Fruit fly (Drosophila melanogaster): ENCODE measurements around the gene sgg.
A peak's percentile ranks its signal among the peaks of the same experiment; 100 is the strongest.

The sgg gene

dm6 chrX:2646022-2646761, 12.4 kb downstream of the sgg start (continued):
- peak; percentile 41; the same call in 1 of the 3 replicates for TF ChIP-seq HLH4C (GFP tag; IDR thresholded peaks at IDR 0.05; ENCODE audit: partially characterized antibody)
- peak; percentile 97 for TF ChIP-seq CrebB (tag; optimal IDR thresholded peaks at IDR 0.05)
- TF ChIP-seq slp2 (GFP tag; optimal IDR thresholded peaks at IDR 0.05): peak; percentile 96
- peak; percentile 34; the same call in 1 of the 2 replicates for TF ChIP-seq tna (GFP tag; IDR thresholded peaks at IDR 0.05; ENCODE audit: partially characterized antibody)
- peak; percentile 73 for TF ChIP-seq CG3065 (GFP tag; optimal IDR thresholded peaks at IDR 0.05)
- TF ChIP-seq CG34224 (GFP tag; IDR thresholded peaks at IDR 0.05; ENCODE audit: partially characterized antibody): peak; percentile 48; the same call in 1 of the 3 replicates
- TF ChIP-seq schlank (tag; optimal IDR thresholded peaks at IDR 0.05): peak; percentile 97
- TF ChIP-seq Atf3 (GFP tag; optimal IDR thresholded peaks at IDR 0.05): peak; percentile 92
- peak; percentile 95 for TF ChIP-seq NK7.1 (GFP tag; optimal IDR thresholded peaks at IDR 0.05)
- peak; percentile 96 for TF ChIP-seq E2f1 (GFP tag; IDR thresholded peaks at IDR 0.05)
- TF ChIP-seq Xbp1 (GFP tag; optimal IDR thresholded peaks at IDR 0.05): peak; percentile 98
- peak; percentile 94 for TF ChIP-seq CG6765 (GFP tag; optimal IDR thresholded peaks at IDR 0.05)
- TF ChIP-seq CG7372 (GFP tag; IDR thresholded peaks at IDR 0.05): peak; percentile 92
- peak; percentile 98 for TF ChIP-seq CG14014 (GFP tag; IDR thresholded peaks at IDR 0.05)
- peak; percentile 92 for TF ChIP-seq da (GFP tag; optimal IDR thresholded peaks at IDR 0.05)
- peak; percentile 90 for TF ChIP-seq trem (tag; optimal IDR thresholded peaks at IDR 0.05)
- TF ChIP-seq lab (GFP tag; optimal IDR thresholded peaks at IDR 0.05): peak; percentile 99
- peak; percentile 98 for TF ChIP-seq CG13624 (GFP tag; optimal IDR thresholded peaks at IDR 0.05)
- peak; percentile 84 for TF ChIP-seq exex (tag; optimal IDR thresholded peaks at IDR 0.05)
- TF ChIP-seq pan (optimal IDR thresholded peaks at IDR 0.05): no peak
- peak in 1 of 2 experiments; percentile 97 for TF ChIP-seq pan (GFP tag; optimal IDR thresholded peaks at IDR 0.05 in 1 of 2, IDR thresholded peaks at IDR 0.05 in 1 of 2)
- TF ChIP-seq fru (optimal IDR thresholded peaks at IDR 0.05): no peak
- TF ChIP-seq Atf6 (GFP tag; IDR thresholded peaks at IDR 0.05): peak; percentile 97
- TF ChIP-seq corto (GFP tag; optimal IDR thresholded peaks at IDR 0.05): peak; percentile 92
- TF ChIP-seq shn (GFP tag; optimal IDR thresholded peaks at IDR 0.05): peak; percentile 97
- peak; percentile 89 for TF ChIP-seq Taf1 (GFP tag; IDR thresholded peaks at IDR 0.05)
- TF ChIP-seq maf-S (GFP tag; optimal IDR thresholded peaks at IDR 0.05): peak; percentile 96
- peak; percentile 98 for TF ChIP-seq Fer1 (GFP tag; optimal IDR thresholded peaks at IDR 0.05)
- peak; percentile 93 for TF ChIP-seq Camta (GFP tag; optimal IDR thresholded peaks at IDR 0.05)
- TF ChIP-seq Six4 (GFP tag; optimal IDR thresholded peaks at IDR 0.05): peak; percentile 93
- no peak for TF ChIP-seq CG15479 (GFP tag; optimal IDR thresholded peaks at IDR 0.05)
- peak; percentile 92 for TF ChIP-seq Blimp-1 (GFP tag; optimal IDR thresholded peaks at IDR 0.05)
- TF ChIP-seq pfk (GFP tag; optimal IDR thresholded peaks at IDR 0.05): peak; percentile 98
- TF ChIP-seq grn (GFP tag; optimal IDR thresholded peaks at IDR 0.05): peak; percentile 73
- TF ChIP-seq mam (GFP tag; optimal IDR thresholded peaks at IDR 0.05): peak; percentile 97
- peak in 1 of 3 experiments; percentile 95 for TF ChIP-seq lola (GFP tag; optimal IDR thresholded peaks at IDR 0.05)
- peak; percentile 90 for TF ChIP-seq CG13123 (GFP tag; optimal IDR thresholded peaks at IDR 0.05)
- peak; percentile 75; the same call in 1 of the 2 replicates for TF ChIP-seq CG10321 (GFP tag; IDR thresholded peaks at IDR 0.05)
- TF ChIP-seq CG4730 (GFP tag; IDR thresholded peaks at IDR 0.05): peak; percentile 91
- no peak for TF ChIP-seq Elba2 (GFP tag; optimal IDR thresholded peaks at IDR 0.05)
- peak; percentile 93 for TF ChIP-seq CG30431 (GFP tag; optimal IDR thresholded peaks at IDR 0.05)
- TF ChIP-seq ind (GFP tag; optimal IDR thresholded peaks at IDR 0.05): peak; percentile 96
- TF ChIP-seq CG1233 (GFP tag; optimal IDR thresholded peaks at IDR 0.05): peak; percentile 92
- TF ChIP-seq Hand (GFP tag; optimal IDR thresholded peaks at IDR 0.05): peak; percentile 98
- peak; percentile 91; the same call in 3 of the 4 replicates for TF ChIP-seq Gug (GFP tag; IDR thresholded peaks at IDR 0.05)
- peak; percentile 97 for TF ChIP-seq seq (GFP tag; IDR thresholded peaks at IDR 0.05)
- TF ChIP-seq nmo (GFP tag; optimal IDR thresholded peaks at IDR 0.05): peak; percentile 97
- TF ChIP-seq Side (GFP tag; optimal IDR thresholded peaks at IDR 0.05): peak; percentile 96
- peak; percentile 95 for TF ChIP-seq CG9727 (GFP tag; optimal IDR thresholded peaks at IDR 0.05)

All from whole organism, embryonic.